Worm (Caenorhabditis elegans): Measurements from ENCODE around the gene C03G6.6.

C03G6.6 gene

DNA sequence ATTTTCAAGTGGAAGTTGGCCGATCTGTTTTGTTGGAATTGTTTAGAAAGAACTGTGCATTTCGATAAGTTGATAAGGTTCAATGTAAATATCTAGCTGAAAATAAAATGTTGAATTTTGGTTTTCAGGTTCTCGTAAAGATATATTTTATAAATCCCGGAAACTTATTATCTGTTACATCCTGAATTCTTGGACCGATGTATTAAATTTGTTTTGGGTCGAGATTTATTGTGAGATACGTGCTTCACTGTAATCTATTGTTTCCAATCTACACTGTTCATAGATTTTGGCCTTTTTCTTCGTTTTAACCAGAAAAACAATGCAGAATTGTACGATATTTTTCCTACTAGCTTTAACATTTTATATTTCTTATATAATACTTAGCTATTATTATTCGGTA lies at the start of gene C03G6.6:
Gene C03G6.6 (plus strand): TSS at position 301 of the 400 bp plus-strand sequence.
- TF ChIP-seq pha-2 (tag; optimal IDR thresholded peaks at IDR 0.05) (no peak), ets-4 (tag; optimal IDR thresholded peaks at IDR 0.05) (no peak), hlh-30 (tag; optimal IDR thresholded peaks at IDR 0.05; ENCODE audit: insufficient read depth) (no peak), zip-5 (tag; optimal IDR thresholded peaks at IDR 0.05) (no peak), eyg-1 (tag; optimal IDR thresholded peaks at IDR 0.05) (no peak)

DNA sequence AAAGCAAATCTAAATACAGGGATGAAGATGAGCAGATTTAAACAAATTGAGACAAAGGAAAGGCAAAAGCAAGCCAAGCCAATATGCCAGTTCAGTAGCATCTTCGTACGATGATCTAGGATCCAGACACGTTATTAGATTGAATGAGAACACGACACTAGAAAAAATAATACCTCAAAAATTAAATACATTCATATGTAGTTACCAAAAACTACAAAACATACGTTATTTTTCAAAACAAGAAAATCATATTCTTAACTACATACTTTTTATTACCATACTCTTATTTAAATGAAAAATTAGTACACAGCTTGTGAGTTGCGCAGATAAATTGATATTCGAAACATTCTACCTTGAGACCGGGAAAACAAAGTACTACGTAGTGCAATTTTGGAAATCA lies 44.0 kb upstream of the C03G6.6 start, which contains the start of gene srx-6:
Gene srx-6 (minus strand): TSS at position 101 of the 400 bp plus-strand sequence.
- TF ChIP-seq fkh-6 (tag; optimal IDR thresholded peaks at IDR 0.05) (no peak), sox-4 (tag; optimal IDR thresholded peaks at IDR 0.05) (no peak), pha-2 (tag; optimal IDR thresholded peaks at IDR 0.05) (no peak), ama-1 (optimal IDR thresholded peaks at IDR 0.05) (no peak), Y22D7AL.16 (tag; optimal IDR thresholded peaks at IDR 0.05) (no peak), unc-42 (tag; optimal IDR thresholded peaks at IDR 0.05) (no peak), ceh-48 (tag; optimal IDR thresholded peaks at IDR 0.05) (no peak), ceh-45 (GFP tag; IDR thresholded peaks at IDR 0.05) (no peak), ceh-34 (tag; optimal IDR thresholded peaks at IDR 0.05) (no peak), ets-4 (tag; optimal IDR thresholded peaks at IDR 0.05) (no peak), gmeb-2 (tag; optimal IDR thresholded peaks at IDR 0.05) (no peak), C38D4.7 (GFP tag; optimal IDR thresholded peaks at IDR 0.05) (no peak), K02D7.2 (tag; optimal IDR thresholded peaks at IDR 0.05) (no peak), unc-86 (tag; optimal IDR thresholded peaks at IDR 0.05) (no peak), unc-55 (GFP tag; optimal IDR thresholded peaks at IDR 0.05) (no peak), che-1 (tag; optimal IDR thresholded peaks at IDR 0.05) (no peak)

DNA sequence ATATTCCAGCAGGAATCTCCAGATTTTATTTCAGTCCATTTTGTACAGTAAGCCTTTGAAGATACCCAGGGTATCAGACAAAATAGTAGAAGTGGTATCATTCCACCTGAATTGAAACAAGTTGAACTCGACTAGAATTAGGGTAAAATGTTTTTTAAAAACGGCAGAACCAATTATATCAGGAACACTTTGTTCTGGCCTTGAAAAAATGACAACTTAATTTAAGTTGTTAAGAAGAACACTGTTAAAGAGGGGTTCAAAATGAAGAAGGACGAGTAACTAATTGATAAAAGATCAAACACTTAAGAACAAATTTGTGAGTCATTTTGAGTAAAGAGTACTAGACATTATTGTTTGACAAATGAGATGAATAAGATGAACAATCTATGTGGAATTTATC lies 36.3 kb upstream of the C03G6.6 start, which contains the start of gene lmd-4:
Gene lmd-4 (minus strand): TSS at position 101 of the 400 bp plus-strand sequence.
- TF ChIP-seq npax-4 (tag; optimal IDR thresholded peaks at IDR 0.05) = no peak
- TF ChIP-seq ttx-3 (tag; optimal IDR thresholded peaks at IDR 0.05) = no peak
- no peak for TF ChIP-seq eyg-1 (tag; optimal IDR thresholded peaks at IDR 0.05)
- no peak for TF ChIP-seq unc-86 (tag; optimal IDR thresholded peaks at IDR 0.05)
- no peak for TF ChIP-seq nfya-1 (tag; optimal IDR thresholded peaks at IDR 0.05)

DNA sequence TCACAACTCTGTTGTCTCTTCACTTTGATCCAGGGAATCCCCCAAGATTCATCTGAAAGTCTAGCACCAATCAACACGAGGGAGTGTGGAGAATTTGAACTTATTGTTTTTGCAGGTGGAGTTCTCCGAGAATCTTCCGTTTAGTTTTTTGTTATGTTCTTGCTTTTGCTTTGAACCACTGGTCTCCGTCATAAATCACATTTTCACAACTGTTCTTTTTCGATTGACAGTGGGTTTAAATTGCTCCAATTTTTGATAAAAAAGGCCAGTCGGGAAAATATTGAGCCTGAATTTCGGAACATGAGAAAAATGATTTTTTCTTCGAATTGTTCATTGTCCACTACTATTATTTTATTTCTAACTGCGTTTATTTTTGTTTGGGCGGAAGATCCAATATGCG lies 35.3 kb upstream of the C03G6.6 start, which contains the start of gene F10G2.10:
Gene F10G2.10 (plus strand): TSS at position 301 of the 400 bp plus-strand sequence.
- no peak for TF ChIP-seq fkh-10 (GFP tag; optimal IDR thresholded peaks at IDR 0.05)
- TF ChIP-seq madf-2 (tag; optimal IDR thresholded peaks at IDR 0.05) = no peak
- TF ChIP-seq ceh-22 (tag; optimal IDR thresholded peaks at IDR 0.05) = no peak
- TF ChIP-seq pax-1 (tag; optimal IDR thresholded peaks at IDR 0.05) = no peak
- TF ChIP-seq K02D7.2 (tag; optimal IDR thresholded peaks at IDR 0.05) = no peak
- no peak for TF ChIP-seq hlh-13 (GFP tag; optimal IDR thresholded peaks at IDR 0.05)
- no peak for TF ChIP-seq ztf-16 (tag; optimal IDR thresholded peaks at IDR 0.05)
- no peak for TF ChIP-seq pag-3 (tag; optimal IDR thresholded peaks at IDR 0.05; ENCODE audit: borderline replicate concordance)

DNA sequence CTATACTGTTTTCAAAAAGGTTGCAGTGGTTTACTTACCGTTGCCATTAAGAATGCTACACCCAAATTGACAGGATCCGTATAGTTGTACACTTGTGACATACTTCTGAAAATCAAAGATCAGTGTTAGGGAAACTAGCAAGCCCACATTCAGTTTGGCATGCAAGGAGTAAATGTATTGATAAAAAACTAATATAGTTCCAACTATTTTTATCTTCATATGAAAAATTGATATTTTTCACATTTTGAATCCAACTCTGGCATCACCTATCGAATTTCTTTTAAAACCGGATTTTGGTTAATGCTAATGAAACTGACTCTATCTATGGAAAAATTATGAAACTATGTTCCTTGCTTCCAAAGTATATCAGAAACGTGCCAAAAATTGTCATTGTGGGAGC lies 31.9 kb upstream of the C03G6.6 start, which contains the start of gene srx-92:
Gene srx-92 (minus strand): TSS at position 101 of the 400 bp plus-strand sequence.
- no peak for TF ChIP-seq mec-3 (tag; optimal IDR thresholded peaks at IDR 0.05; ENCODE audit: borderline replicate concordance)

DNA sequence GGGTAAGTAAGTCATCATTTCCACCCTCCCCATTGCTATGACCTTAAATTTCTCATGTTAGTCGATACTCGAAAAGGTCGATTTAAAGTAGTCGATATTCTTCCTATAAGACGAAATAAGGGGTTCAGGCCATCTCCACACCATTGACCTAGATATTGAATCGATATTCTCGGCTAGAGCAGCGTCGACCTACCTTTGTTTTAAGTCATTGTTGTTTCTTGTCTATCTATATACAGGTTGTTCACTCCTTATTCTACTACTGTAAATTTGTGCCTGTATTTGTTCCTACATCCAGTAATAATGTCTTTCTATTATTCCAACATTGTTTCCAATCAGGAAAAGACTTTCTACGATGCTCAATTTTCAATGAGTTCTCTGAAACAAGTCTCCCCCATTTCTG lies 30.3 kb upstream of the C03G6.6 start, which contains the start of gene F10G2.4:
Gene F10G2.4 (plus strand): TSS at position 301 of the 400 bp plus-strand sequence.
- TF ChIP-seq hlh-6 (tag; optimal IDR thresholded peaks at IDR 0.05) (no peak), tbx-7 (tag; optimal IDR thresholded peaks at IDR 0.05) (no peak), lim-6 (tag; optimal IDR thresholded peaks at IDR 0.05) (no peak), che-1 (tag; optimal IDR thresholded peaks at IDR 0.05) (no peak), hlh-8 (tag; optimal IDR thresholded peaks at IDR 0.05) (no peak), ref-2 (tag; optimal IDR thresholded peaks at IDR 0.05) (no peak), pat-9 (tag; optimal IDR thresholded peaks at IDR 0.05) (no peak), nhr-11 (tag; optimal IDR thresholded peaks at IDR 0.05) (no peak), ama-1 (optimal IDR thresholded peaks at IDR 0.05) (no peak), nfya-1 (tag; optimal IDR thresholded peaks at IDR 0.05) (no peak), syd-9 (tag; optimal IDR thresholded peaks at IDR 0.05) (no peak), K09A11.1 (tag; optimal IDR thresholded peaks at IDR 0.05; ENCODE audit: insufficient read depth) (no peak), unc-42 (tag; optimal IDR thresholded peaks at IDR 0.05) (no peak), sox-4 (tag; optimal IDR thresholded peaks at IDR 0.05) (no peak), fkh-6 (tag; optimal IDR thresholded peaks at IDR 0.05) (no peak), pqm-1 (tag; optimal IDR thresholded peaks at IDR 0.05) (no peak), gmeb-2 (tag; optimal IDR thresholded peaks at IDR 0.05) (no peak), ceh-48 (tag; optimal IDR thresholded peaks at IDR 0.05) (no peak), madf-2 (tag; optimal IDR thresholded peaks at IDR 0.05) (no peak)

Data from whole organism, late embryonic.